Worm (Caenorhabditis elegans) whole organism, L1 larva: ENCODE data around the gene T24A6.7.

Experiments
- aly-2 ChIP-seq: fragments of 150-350 bp; optimal IDR thresholded peaks from 2 replicates; lab custom pipeline; 2014; ENCODE audit warnings: missing biosample characterization, missing genetic modification characterization
- egl-27 ChIP-seq, 2 experiments: fragments of 150-350 bp in 1 of 2; sonication (generic microtip); optimal IDR thresholded peaks; 3 replicates each; lab custom pipeline; 2017 to 2018; ENCODE audit warnings: missing biosample characterization in 2 of 2, missing genetic modification characterization in 2 of 2, missing genetic modification reagents in 2 of 2
- elt-3 ChIP-seq, 6 experiments: fragments of 150-350 bp in 1 of 6; sonication (generic microtip); optimal IDR thresholded peaks; 2 replicates each; lab custom pipeline; 2017 to 2018; ENCODE audit warnings: missing biosample characterization in 6 of 6, missing genetic modification characterization in 6 of 6, inconsistent platforms in 1 of 6
- fos-1 ChIP-seq: fragments of 150-350 bp; optimal IDR thresholded peaks from 2 replicates; lab custom pipeline; 2014; ENCODE audit warnings: missing biosample characterization, missing genetic modification characterization
- jun-1 ChIP-seq: fragments of 150-350 bp; optimal IDR thresholded peaks from 2 replicates; lab custom pipeline; 2014; ENCODE audit warnings: missing biosample characterization, missing genetic modification reagents, missing genetic modification characterization
- lin-14 ChIP-seq: fragments of 200-800 bp; sonication (Bioruptor generic); optimal IDR thresholded peaks from 2 replicates; lab custom pipeline; 2018; ENCODE audit warnings: mild to moderate bottlenecking, missing genetic modification characterization, moderate library complexity, missing compliant biosample characterization
- nhr-20 ChIP-seq: sonication (generic microtip); optimal IDR thresholded peaks from 2 replicates; lab custom pipeline; 2016; ENCODE audit warnings: mild to moderate bottlenecking, missing genetic modification characterization, missing compliant biosample characterization
- nhr-84 ChIP-seq: sonication (generic microtip); optimal IDR thresholded peaks from 2 replicates; lab custom pipeline; 2017; ENCODE audit warnings: missing biosample characterization, missing genetic modification characterization
- snpc-4 ChIP-seq: fragments of 150-350 bp; optimal IDR thresholded peaks from 2 replicates; lab custom pipeline; 2014; ENCODE audit warnings: missing biosample characterization, missing genetic modification characterization
- unc-62 ChIP-seq: fragments of 150-350 bp; optimal IDR thresholded peaks from 2 replicates; lab custom pipeline; 2014; ENCODE audit warnings: missing biosample characterization, missing genetic modification reagents, missing genetic modification characterization
- unc-86 ChIP-seq: sonication (generic microtip); optimal IDR thresholded peaks from 2 replicates; lab custom pipeline; 2016; ENCODE audit warnings: missing genetic modification characterization, missing compliant biosample characterization
- ztf-4 ChIP-seq: fragments of 150-350 bp; optimal IDR thresholded peaks from 2 replicates; lab custom pipeline; 2014; ENCODE audit warnings: missing biosample characterization, missing genetic modification characterization

- TF ChIP-seq aly-2 (tag; lab: Kevin White, UChicago) = no peak
- TF ChIP-seq elt-3 (tag; optimal IDR thresholded peaks at IDR 0.05; lab: Kevin White, UChicago) = no peak
- no peak for TF ChIP-seq nhr-84 (tag; lab: Kevin White, UChicago)
- no peak for TF ChIP-seq jun-1 (tag; lab: Kevin White, UChicago)
- no peak for TF ChIP-seq lin-14 (GFP tag; lab: Kevin White, UChicago)
- no peak for TF ChIP-seq snpc-4
- no peak for TF ChIP-seq nhr-20 (tag; lab: Kevin White, UChicago)
- no peak for TF ChIP-seq unc-86
- no peak for TF ChIP-seq egl-27 (tag; optimal IDR thresholded peaks at IDR 0.05; lab: Kevin White, UChicago)
- no peak for TF ChIP-seq ztf-4 (tag; lab: Kevin White, UChicago)
- TF ChIP-seq fos-1 (tag; lab: Kevin White, UChicago) = no peak
- TF ChIP-seq unc-62 (GFP tag; lab: Kevin White, UChicago) = no peak
Measured at ce11 chrV:3551765-3552164, 26.7 kb downstream of the T24A6.7 start, which contains the start of gene grl-28.
